Worm (Caenorhabditis elegans) whole organism, L1 larva: ENCODE results near the gene B0457.6.
A peak's percentile ranks its signal among the peaks of the same experiment; 100 is the strongest.

Source experiments
- C04F5.9 ChIP-seq: sonication (generic microtip); optimal IDR thresholded peaks from 2 replicates; lab custom pipeline; 2016; ENCODE audit warnings: missing genetic modification characterization, missing compliant biosample characterization
- C16A3.4 ChIP-seq: fragments of 150-350 bp; optimal IDR thresholded peaks from 2 replicates; lab custom pipeline; 2014; ENCODE audit warnings: missing biosample characterization, missing genetic modification characterization
- Y116A8C.19 ChIP-seq: sonication (generic microtip); optimal IDR thresholded peaks from 2 replicates; lab custom pipeline; 2016; ENCODE audit warnings: missing compliant biosample characterization, missing genetic modification characterization, borderline replicate concordance
- aha-1 ChIP-seq: fragments of 150-350 bp; optimal IDR thresholded peaks from 2 replicates; lab custom pipeline; 2014; ENCODE audit warnings: missing biosample characterization, missing genetic modification characterization
- blmp-1 ChIP-seq: fragments of 150-350 bp; optimal IDR thresholded peaks from 2 replicates; lab custom pipeline; 2014; ENCODE audit warnings: missing biosample characterization, missing genetic modification characterization
- ceh-63 ChIP-seq: fragments of 200-800 bp; sonication (Bioruptor generic); optimal IDR thresholded peaks from 2 replicates; lab custom pipeline; 2018; ENCODE audit warnings: mild to moderate bottlenecking, missing genetic modification characterization, missing compliant biosample characterization
- ceh-8 ChIP-seq: fragments of 200-800 bp; sonication (Bioruptor generic); optimal IDR thresholded peaks from 2 replicates; lab custom pipeline; 2018; ENCODE audit warnings: mild to moderate bottlenecking, missing genetic modification characterization, moderate library complexity, missing compliant biosample characterization
- ceh-82 ChIP-seq, 3 experiments: fragments of 150-350 bp in 1 of 3; sonication (generic microtip) in 2 of 3; optimal IDR thresholded peaks; 2 replicates each; lab custom pipeline; 2014 to 2017; ENCODE audit warnings: missing biosample characterization in 3 of 3, missing genetic modification characterization in 3 of 3
- ceh-88 ChIP-seq: fragments of 200-800 bp; sonication (Bioruptor generic); IDR thresholded peaks from 2 replicates; pipeline ENCODE4 v1.3.6; 2022; ENCODE audit warnings: missing genetic modification characterization, missing compliant biosample characterization
- dpl-1 ChIP-seq, 3 experiments: fragments of 150-350 bp in 2 of 3; sonication (generic microtip) in 1 of 3; optimal IDR thresholded peaks; 2 replicates each; lab custom pipeline; 2014 to 2017; ENCODE audit warnings: missing biosample characterization in 3 of 3, missing genetic modification characterization in 3 of 3, missing genetic modification reagents in 3 of 3
- dsc-1 ChIP-seq: sonication (generic microtip); optimal IDR thresholded peaks from 2 replicates; lab custom pipeline; 2016; ENCODE audit warnings: mild to moderate bottlenecking, missing genetic modification characterization, missing compliant biosample characterization
- egl-27 ChIP-seq, 2 experiments: fragments of 150-350 bp in 1 of 2; sonication (generic microtip); optimal IDR thresholded peaks; 3 replicates each; lab custom pipeline; 2017 to 2018; ENCODE audit warnings: missing biosample characterization in 2 of 2, missing genetic modification characterization in 2 of 2, missing genetic modification reagents in 2 of 2
- elt-2 ChIP-seq: sonication (generic microtip); optimal IDR thresholded peaks from 2 replicates; lab custom pipeline; 2016; ENCODE audit warnings: missing genetic modification characterization, mild to moderate bottlenecking, inconsistent platforms, missing compliant biosample characterization, missing genetic modification reagents
- elt-3 ChIP-seq, 6 experiments: fragments of 150-350 bp in 1 of 6; sonication (generic microtip); optimal IDR thresholded peaks; 2 replicates each; lab custom pipeline; 2017 to 2018; ENCODE audit warnings: missing biosample characterization in 6 of 6, missing genetic modification characterization in 6 of 6, inconsistent platforms in 1 of 6
- fkh-8 ChIP-seq: sonication (generic microtip); optimal IDR thresholded peaks from 2 replicates; lab custom pipeline; 2016; ENCODE audit warnings: mild to moderate bottlenecking, missing genetic modification characterization, missing compliant biosample characterization
- fos-1 ChIP-seq: fragments of 150-350 bp; optimal IDR thresholded peaks from 2 replicates; lab custom pipeline; 2014; ENCODE audit warnings: missing biosample characterization, missing genetic modification characterization
- irx-1 ChIP-seq: sonication (generic microtip); optimal IDR thresholded peaks from 2 replicates; lab custom pipeline; 2016; ENCODE audit warnings: missing genetic modification characterization, missing compliant biosample characterization
- lin-14 ChIP-seq: fragments of 200-800 bp; sonication (Bioruptor generic); optimal IDR thresholded peaks from 2 replicates; lab custom pipeline; 2018; ENCODE audit warnings: mild to moderate bottlenecking, missing genetic modification characterization, moderate library complexity, missing compliant biosample characterization
- lin-39 ChIP-seq: fragments of 150-350 bp; optimal IDR thresholded peaks from 2 replicates; lab custom pipeline; 2014; ENCODE audit warnings: missing biosample characterization, missing genetic modification reagents, missing genetic modification characterization
- nhr-20 ChIP-seq: sonication (generic microtip); optimal IDR thresholded peaks from 2 replicates; lab custom pipeline; 2016; ENCODE audit warnings: mild to moderate bottlenecking, missing genetic modification characterization, missing compliant biosample characterization
- nhr-47 ChIP-seq: sonication (generic microtip); optimal IDR thresholded peaks from 2 replicates; lab custom pipeline; 2016; ENCODE audit warnings: mild to moderate bottlenecking, missing genetic modification characterization, moderate library complexity, missing compliant biosample characterization
- nhr-71 ChIP-seq: sonication (generic microtip); optimal IDR thresholded peaks from 2 replicates; lab custom pipeline; 2016; ENCODE audit warnings: mild to moderate bottlenecking, missing genetic modification characterization, moderate library complexity, missing compliant biosample characterization
- pax-3 ChIP-seq: fragments of 200-800 bp; sonication (Bioruptor generic); optimal IDR thresholded peaks from 2 replicates; lab custom pipeline; 2018; ENCODE audit warnings: mild to moderate bottlenecking, missing genetic modification characterization, moderate library complexity, missing compliant biosample characterization
- pqm-1 ChIP-seq: sonication (generic microtip); optimal IDR thresholded peaks from 3 replicates; lab custom pipeline; 2017; ENCODE audit warnings: missing biosample characterization, missing genetic modification characterization
- skn-1 ChIP-seq: fragments of 150-350 bp; optimal IDR thresholded peaks from 2 replicates; lab custom pipeline; 2014; ENCODE audit warnings: missing biosample characterization, missing genetic modification characterization
- snpc-4 ChIP-seq: fragments of 150-350 bp; optimal IDR thresholded peaks from 2 replicates; lab custom pipeline; 2014; ENCODE audit warnings: missing biosample characterization, missing genetic modification characterization
- snu-23 ChIP-seq: sonication (generic microtip); optimal IDR thresholded peaks from 2 replicates; lab custom pipeline; 2016; ENCODE audit warnings: missing genetic modification characterization, missing compliant biosample characterization
- sox-4 ChIP-seq: sonication (generic microtip); optimal IDR thresholded peaks from 2 replicates; lab custom pipeline; 2016; ENCODE audit warnings: missing genetic modification characterization, missing compliant biosample characterization
- swsn-7 ChIP-seq: sonication (generic microtip); optimal IDR thresholded peaks from 2 replicates; lab custom pipeline; 2016; ENCODE audit warnings: missing genetic modification characterization, missing compliant biosample characterization
- tlp-1 ChIP-seq: fragments of 150-350 bp; optimal IDR thresholded peaks from 2 replicates; lab custom pipeline; 2014; ENCODE audit warnings: missing biosample characterization, missing genetic modification characterization
- zip-4 ChIP-seq: fragments of 200-800 bp; sonication (Bioruptor generic); optimal IDR thresholded peaks from 2 replicates; lab custom pipeline; 2018; ENCODE audit warnings: mild to moderate bottlenecking, missing genetic modification characterization, moderate library complexity, missing compliant biosample characterization

B0457.6 gene

ce11 chrII:8912523-8913017 lies 9.7 kb upstream of the B0457.6 start:
- TF ChIP-seq ceh-63 (no peak), dsc-1 (tag; lab: Kevin White, UChicago) (peak; percentile 83), C16A3.4 (no peak), lin-14 (no peak), ceh-88 (GFP tag; lab: Robert Waterston, UW) (no peak), sox-4 (tag; lab: Kevin White, UChicago) (peak; percentile 18), nhr-71 (tag; lab: Kevin White, UChicago) (peak; percentile 50), C04F5.9 (tag; lab: Kevin White, UChicago) (no peak), aha-1 (tag; lab: Kevin White, UChicago) (no peak), blmp-1 (peak; percentile 37), pax-3 (tag; lab: Kevin White, UChicago) (peak; percentile 35), ceh-8 (GFP tag; lab: Kevin White, UChicago) (no peak), tlp-1 (no peak), Y116A8C.19 (tag; lab: Kevin White, UChicago) (no peak), fkh-8 (tag; lab: Kevin White, UChicago) (peak; percentile 70)

- TF ChIP-seq lin-14, result peak; percentile 37
- TF ChIP-seq lin-39 (tag; lab: Kevin White, UChicago), result no peak
- no peak for TF ChIP-seq ceh-82 (tag; optimal IDR thresholded peaks at IDR 0.05; lab: Kevin White, UChicago)
- TF ChIP-seq swsn-7, result no peak
- peak; percentile 10 for TF ChIP-seq elt-2 (tag; lab: Kevin White, UChicago)
- TF ChIP-seq fkh-8 (tag; lab: Kevin White, UChicago), result peak; percentile 6
Observed at ce11 chrII:8914654-8915053, 7.6 kb upstream of the B0457.6 start.

- no peak for TF ChIP-seq nhr-20
- no peak for TF ChIP-seq egl-27 (tag; optimal IDR thresholded peaks at IDR 0.05; lab: Kevin White, UChicago)
- TF ChIP-seq nhr-47 (tag; lab: Kevin White, UChicago), result peak; percentile 40
- peak; percentile 36 for TF ChIP-seq nhr-71 (tag; lab: Kevin White, UChicago)
- no peak for TF ChIP-seq pqm-1 (tag; lab: Kevin White, UChicago)
- TF ChIP-seq dsc-1 (tag; lab: Kevin White, UChicago), result peak; percentile 82
- TF ChIP-seq Y116A8C.19 (tag; lab: Kevin White, UChicago), result no peak
- TF ChIP-seq sox-4 (tag; lab: Kevin White, UChicago), result peak; percentile 29
- TF ChIP-seq fkh-8 (tag; lab: Kevin White, UChicago), result peak; percentile 53
- TF ChIP-seq snpc-4 (tag; lab: Kevin White, UChicago), result no peak
- TF ChIP-seq snu-23 (GFP tag; lab: Kevin White, UChicago), result no peak
- TF ChIP-seq irx-1 (tag; lab: Kevin White, UChicago), result no peak
- no peak for TF ChIP-seq aha-1 (tag; lab: Kevin White, UChicago)
Observed at ce11 chrII:8916656-8917055, 5.6 kb upstream of the B0457.6 start.

- TF ChIP-seq elt-2 (tag; lab: Kevin White, UChicago) (peak; percentile 1), ceh-82 (tag; optimal IDR thresholded peaks at IDR 0.05; lab: Kevin White, UChicago) (no peak), elt-3 (tag; optimal IDR thresholded peaks at IDR 0.05; lab: Kevin White, UChicago) (peak in 1 of 6 experiments; percentile 28)
Observed at ce11 chrII:8917339-8917738, 4.9 kb upstream of the B0457.6 start.

- TF ChIP-seq skn-1 (tag; lab: Kevin White, UChicago), result peak; percentile 26
- peak; percentile 31 for TF ChIP-seq lin-14
- TF ChIP-seq dpl-1 (GFP tag; optimal IDR thresholded peaks at IDR 0.05; lab: Kevin White, UChicago), result no peak
- peak; percentile 48 for TF ChIP-seq fos-1 (tag; lab: Kevin White, UChicago)
Observed at ce11 chrII:8920315-8920714, 1.9 kb upstream of the B0457.6 start.

ce11 chrII:8920955-8921354 lies 1.3 kb upstream of the B0457.6 start:
- TF ChIP-seq zip-4 (no peak), lin-14 (peak; percentile 11)
